Fruit fly (Drosophila melanogaster) whole organism, adult: Measurements from ENCODE around the gene CG42271.
A peak's percentile ranks its signal among the peaks of the same experiment; 100 is the strongest.

Experiments
- CG11617 ChIP-seq: fragments of 200-800 bp; sonication (Bioruptor generic); optimal IDR thresholded peaks from 2 replicates; lab custom pipeline; 2017; ENCODE audit warnings: mild to moderate bottlenecking, missing biosample characterization, missing genetic modification reagents, missing genetic modification characterization
- CG12768 ChIP-seq: fragments of 200-800 bp; sonication (Bioruptor generic); optimal IDR thresholded peaks from 2 replicates; lab custom pipeline; 2017; ENCODE audit warnings: missing biosample characterization, missing genetic modification characterization, mild to moderate bottlenecking, moderate library complexity, missing genetic modification reagents
- CG14711 ChIP-seq: fragments of 200-800 bp; sonication (Bioruptor generic); optimal IDR thresholded peaks from 2 replicates; lab custom pipeline; 2018; ENCODE audit warnings: missing biosample characterization, mild to moderate bottlenecking, missing genetic modification characterization, moderate library complexity
- CG1620 ChIP-seq: fragments of 200-800 bp; sonication (Bioruptor generic); optimal IDR thresholded peaks from 2 replicates; lab custom pipeline; 2016; ENCODE audit warnings: missing biosample characterization, missing genetic modification characterization
- CG33017 ChIP-seq: fragments of 200-800 bp; sonication (Bioruptor generic); optimal IDR thresholded peaks from 2 replicates; lab custom pipeline; 2018; ENCODE audit warnings: missing biosample characterization, mild to moderate bottlenecking, missing genetic modification characterization, moderate library complexity
- CG5204 ChIP-seq: fragments of 200-800 bp; sonication (Bioruptor generic); optimal IDR thresholded peaks from 2 replicates; lab custom pipeline; 2016; ENCODE audit warnings: missing biosample characterization, missing genetic modification characterization
- CG7045 ChIP-seq: fragments of 200-800 bp; sonication (Bioruptor generic); optimal IDR thresholded peaks from 2 replicates; lab custom pipeline; 2017; ENCODE audit warnings: missing biosample characterization, mild to moderate bottlenecking, missing genetic modification characterization
- CG7101 ChIP-seq: fragments of 200-800 bp; sonication (Bioruptor generic); optimal IDR thresholded peaks from 2 replicates; lab custom pipeline; 2018; ENCODE audit warnings: missing biosample characterization, mild to moderate bottlenecking, missing genetic modification characterization, moderate library complexity
- Clk ChIP-seq: fragments of 200-800 bp; sonication (Bioruptor generic); optimal IDR thresholded peaks from 2 replicates; lab custom pipeline; 2017; ENCODE audit warnings: missing biosample characterization, missing genetic modification characterization
- Crg-1 ChIP-seq: fragments of 200-800 bp; sonication (Bioruptor generic); optimal IDR thresholded peaks from 2 replicates; lab custom pipeline; 2016; ENCODE audit warnings: missing biosample characterization, missing genetic modification characterization
- Hr96 ChIP-seq: fragments of 200-800 bp; sonication (Bioruptor generic); optimal IDR thresholded peaks from 2 replicates; lab custom pipeline; 2016; ENCODE audit warnings: missing biosample characterization, missing genetic modification characterization
- Mnt ChIP-seq: fragments of 200-800 bp; sonication (Bioruptor generic); optimal IDR thresholded peaks from 2 replicates; lab custom pipeline; 2016; ENCODE audit warnings: missing biosample characterization, mild to moderate bottlenecking, missing genetic modification characterization
- bab1 ChIP-seq: fragments of 200-800 bp; sonication (Bioruptor generic); optimal IDR thresholded peaks from 3 replicates; lab custom pipeline; 2019; ENCODE audit warnings: missing biosample characterization, mild to moderate bottlenecking, missing genetic modification characterization, moderate library complexity
- cic ChIP-seq: fragments of 200-800 bp; sonication (Bioruptor generic); optimal IDR thresholded peaks from 2 replicates; lab custom pipeline; 2017; ENCODE audit warnings: missing biosample characterization, mild to moderate bottlenecking, missing genetic modification characterization, moderate library complexity
- cnc ChIP-seq, 2 experiments: fragments of >200 bp; optimal IDR thresholded peaks; 2 replicates each; lab custom pipeline; 2017
- kay ChIP-seq: fragments of 200-800 bp; sonication (Bioruptor generic); peaks from one replicate; lab custom pipeline; 2016; ENCODE audit warnings: missing biosample characterization, missing genetic modification characterization, borderline replicate concordance
- ovo ChIP-seq: fragments of 200-800 bp; sonication (Bioruptor generic); optimal IDR thresholded peaks from 2 replicates; lab custom pipeline; 2016; ENCODE audit warnings: missing biosample characterization, missing genetic modification characterization
- pad ChIP-seq: fragments of 200-800 bp; sonication (Bioruptor generic); optimal IDR thresholded peaks from 3 replicates; lab custom pipeline; 2017; ENCODE audit warnings: missing biosample characterization, missing genetic modification characterization, mild to moderate bottlenecking, moderate library complexity, missing genetic modification reagents
- tj ChIP-seq: fragments of 200-800 bp; sonication (Bioruptor generic); optimal IDR thresholded peaks from 3 replicates; lab custom pipeline; 2017; ENCODE audit warnings: missing biosample characterization, mild to moderate bottlenecking, missing genetic modification characterization, moderate library complexity
- toe ChIP-seq: fragments of 200-800 bp; sonication (Bioruptor generic); optimal IDR thresholded peaks from 2 replicates; lab custom pipeline; 2016; ENCODE audit warnings: missing biosample characterization, missing genetic modification characterization

The CG42271 gene

DNA sequence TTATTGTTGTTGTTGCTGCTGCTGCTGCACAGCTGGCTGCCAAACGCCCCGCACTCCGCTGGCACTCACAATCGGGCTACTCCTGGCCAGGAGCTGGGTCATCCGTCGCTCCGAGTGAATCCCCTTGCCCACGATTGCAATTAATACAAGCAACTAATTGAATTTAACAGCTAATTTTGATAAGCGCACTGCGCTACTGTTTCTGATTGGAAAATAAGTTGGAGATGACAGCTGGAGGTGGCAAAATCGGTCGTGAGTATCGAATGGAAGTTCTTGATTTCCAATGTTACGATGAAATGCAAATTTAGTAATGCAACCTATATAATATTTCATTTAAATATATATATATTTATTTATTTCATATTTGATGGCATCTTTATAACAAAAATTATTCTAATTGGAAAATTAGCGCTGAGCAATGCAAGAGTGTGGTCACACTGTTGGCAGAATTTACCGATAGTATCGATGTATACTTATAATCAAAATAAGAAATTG, at the start of gene CG42271:
CG42271 (minus strand) TSS at position 224 of the 495 bp plus-strand sequence.
- TF ChIP-seq CG33017 (tag; lab: Kevin White, UChicago) (peak; percentile 13), CG11617 (peak; percentile 58), Mnt (GFP tag; lab: Kevin White, UChicago) (peak; percentile 9), CG7101 (tag; lab: Kevin White, UChicago) (peak; percentile 58), ovo (GFP tag; lab: Kevin White, UChicago) (peak; percentile 17), Crg-1 (peak; percentile 11), pad (GFP tag; lab: Kevin White, UChicago) (peak; percentile 30), CG14711 (peak; percentile 32), tj (GFP tag; lab: Kevin White, UChicago) (peak; percentile 47), CG5204 (GFP tag; lab: Kevin White, UChicago) (no peak), CG12768 (GFP tag; lab: Kevin White, UChicago) (no peak), toe (GFP tag; lab: Kevin White, UChicago) (no peak), bab1 (GFP tag; lab: Kevin White, UChicago) (peak; percentile 16), Clk (GFP tag; lab: Kevin White, UChicago) (no peak)

DNA sequence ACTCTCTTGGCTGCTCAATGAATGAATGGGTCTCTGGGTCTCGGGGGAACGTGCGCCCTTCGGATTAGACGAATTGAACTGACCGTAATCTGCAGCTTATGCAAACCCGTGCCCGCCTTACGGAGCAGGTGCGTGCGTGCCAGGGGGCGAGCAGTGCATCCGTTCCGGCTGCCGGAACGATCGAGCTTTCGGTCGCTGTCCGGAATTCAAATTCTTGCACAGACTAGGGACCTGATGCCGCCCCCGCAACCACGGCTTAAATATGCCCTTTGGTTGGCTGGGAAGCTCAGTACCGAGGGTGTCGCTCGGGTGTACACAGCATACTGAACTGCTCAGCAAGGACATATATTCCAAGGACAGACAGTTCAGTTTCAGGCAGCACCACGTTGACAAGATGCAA, 43.6 kb upstream of the CG42271 start, which contains the start of gene Muc12Ea:
Muc12Ea (plus strand) TSS at position 301 of the 400 bp plus-strand sequence.
- TF ChIP-seq cic: no peak
- no peak for TF ChIP-seq bab1 (GFP tag; lab: Kevin White, UChicago)
- no peak for TF ChIP-seq CG5204 (GFP tag; lab: Kevin White, UChicago)
- TF ChIP-seq CG33017 (tag; lab: Kevin White, UChicago): no peak
- TF ChIP-seq toe (GFP tag; lab: Kevin White, UChicago): no peak
- TF ChIP-seq CG11617: no peak
- TF ChIP-seq CG7101 (tag; lab: Kevin White, UChicago): no peak
- no peak for TF ChIP-seq ovo (GFP tag; lab: Kevin White, UChicago)
- no peak for TF ChIP-seq Crg-1
- no peak for TF ChIP-seq cnc (optimal IDR thresholded peaks at IDR 0.05; lab: Kevin White, UChicago)
- no peak for TF ChIP-seq pad (GFP tag; lab: Kevin White, UChicago)
- no peak for TF ChIP-seq CG14711
- no peak for TF ChIP-seq tj (GFP tag; lab: Kevin White, UChicago)

DNA sequence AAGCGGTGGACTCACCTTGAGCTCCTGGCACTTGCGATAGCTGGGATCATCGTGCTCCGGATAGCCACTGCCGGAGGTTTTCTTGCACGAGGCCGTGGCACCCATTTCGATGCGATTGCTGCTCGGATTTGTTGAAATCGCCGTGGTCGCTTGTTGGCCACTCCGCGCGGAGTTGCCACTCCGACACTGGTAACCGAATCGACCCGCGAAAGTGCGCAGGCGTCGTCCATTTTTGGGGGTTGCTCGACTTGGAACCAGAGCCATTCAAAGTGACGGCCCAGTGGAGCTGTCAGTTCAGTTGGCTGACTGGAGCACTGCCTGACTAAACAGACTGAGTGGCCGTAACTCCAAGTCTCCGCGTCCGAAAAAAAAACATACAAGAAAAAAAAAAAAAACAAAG, 32.2 kb upstream of the CG42271 start, which contains the start of the genes CG13404 and na:
CG13404 (minus strand) TSS at position 176 of the 400 bp plus-strand sequence.
na (plus strand) TSS at position 293 of the 400 bp plus-strand sequence.
- TF ChIP-seq CG7045 (GFP tag; lab: Kevin White, UChicago) (no peak), cic (no peak), bab1 (GFP tag; lab: Kevin White, UChicago) (no peak), Mnt (GFP tag; lab: Kevin White, UChicago) (no peak), pad (GFP tag; lab: Kevin White, UChicago) (no peak), toe (GFP tag; lab: Kevin White, UChicago) (no peak), Clk (GFP tag; lab: Kevin White, UChicago) (no peak), tj (GFP tag; lab: Kevin White, UChicago) (no peak)

dm6 chrX:14265149-14265548, 31.3 kb upstream of the CG42271 start:
- no peak for TF ChIP-seq CG1620 (GFP tag; lab: Kevin White, UChicago)
- TF ChIP-seq Clk (GFP tag; lab: Kevin White, UChicago): no peak

DNA sequence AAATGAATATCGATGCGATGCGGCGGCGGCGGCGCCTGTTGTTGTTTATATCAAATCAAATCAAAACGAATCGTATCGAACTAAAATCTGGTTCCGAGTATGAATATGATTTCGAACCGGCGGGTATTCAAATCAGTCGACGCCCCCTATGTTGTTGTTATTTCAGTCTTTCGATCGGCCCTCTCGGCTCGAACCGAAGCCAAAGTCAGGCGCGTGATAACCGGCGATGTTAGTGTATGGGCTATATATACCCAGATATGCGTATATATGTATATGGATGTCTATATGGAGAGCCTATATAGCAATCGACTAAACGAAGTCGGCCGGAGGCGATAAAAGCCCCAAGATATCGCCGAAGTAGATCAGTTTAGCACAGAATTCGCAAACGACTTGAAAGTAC, 27.0 kb upstream of the CG42271 start, which contains the start of the genes CG46317 and Tat:
CG46317 (plus strand) TSS at position 361 of the 400 bp plus-strand sequence.
Tat (plus strand) TSS at position 361 of the 400 bp plus-strand sequence.
- TF ChIP-seq Hr96 (no peak), CG5204 (GFP tag; lab: Kevin White, UChicago) (no peak), toe (GFP tag; lab: Kevin White, UChicago) (no peak), CG33017 (tag; lab: Kevin White, UChicago) (no peak), CG14711 (no peak)

DNA sequence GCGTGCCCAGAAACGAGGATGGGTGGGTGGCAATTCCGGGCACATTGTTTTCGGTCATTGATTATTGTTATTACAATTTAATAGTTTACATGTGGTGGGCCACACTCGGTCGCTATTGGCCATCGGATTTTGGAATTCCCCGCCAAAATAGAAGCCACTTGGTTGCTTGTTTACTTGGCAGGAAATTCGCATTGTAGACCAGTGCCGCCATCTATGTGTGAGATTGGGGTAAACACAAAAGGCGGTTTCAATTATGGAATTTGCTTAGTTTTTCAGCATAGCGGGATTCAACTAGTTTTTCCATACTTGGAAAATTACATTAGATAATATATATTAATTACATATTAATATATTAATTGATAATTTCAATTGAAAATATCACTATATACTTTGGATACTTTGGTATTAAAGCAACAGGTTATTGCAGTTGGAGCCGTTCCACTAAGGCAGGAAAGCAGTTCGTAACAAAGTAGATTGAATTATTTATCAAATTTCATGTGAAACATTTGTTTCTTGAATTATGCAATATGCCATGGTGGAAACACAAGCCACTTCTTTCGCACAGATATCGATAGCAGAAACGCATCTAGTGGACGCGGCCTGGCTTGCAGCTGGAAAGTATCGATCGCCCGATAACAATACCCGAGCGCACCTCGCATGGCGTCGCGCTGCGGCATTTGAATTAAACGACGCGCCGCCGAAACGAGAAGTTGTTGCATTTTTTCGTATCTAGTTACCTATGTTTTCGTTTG, 13.3 kb upstream of the CG42271 start, which contains the start of gene mud:
mud (plus strand) TSS at position 698 of the 752 bp plus-strand sequence.
- peak; percentile 10 for TF ChIP-seq kay
- no peak for TF ChIP-seq pad (GFP tag; lab: Kevin White, UChicago)
